Worm (Caenorhabditis elegans) whole organism, young adult: ENCODE data around the gene C01G5.7.

Experiments
- B0019.2 ChIP-seq: fragments of 200-800 bp; sonication (Bioruptor generic); conservative IDR thresholded peaks from 2 replicates; pipeline ENCODE4 v1.3.6; 2022; ENCODE audit warnings: missing genetic modification reagents, missing genetic modification characterization, missing compliant biosample characterization
- C06A6.2 ChIP-seq: fragments of 200-800 bp; sonication (Bioruptor generic); conservative IDR thresholded peaks from 2 replicates; pipeline ENCODE4 v1.3.6; 2022; ENCODE audit warnings: missing genetic modification characterization, missing compliant biosample characterization
- D2030.7 ChIP-seq: fragments of 200-800 bp; sonication (Bioruptor generic); IDR thresholded peaks from 2 replicates; pipeline ENCODE4 v1.3.6; 2022; ENCODE audit warnings: missing genetic modification reagents, missing genetic modification characterization, missing compliant biosample characterization
- F39B2.1 ChIP-seq: fragments of 200-800 bp; sonication (Bioruptor generic); IDR thresholded peaks from 2 replicates; pipeline ENCODE4 v1.3.6; 2022; ENCODE audit warnings: missing genetic modification reagents, missing genetic modification characterization, missing compliant biosample characterization
- F55B11.4 ChIP-seq: sonication (generic microtip); optimal IDR thresholded peaks from 2 replicates; lab custom pipeline; 2016; ENCODE audit warnings: missing compliant biosample characterization, missing genetic modification characterization, borderline replicate concordance; ENCODE audit not compliant: insufficient read depth
- F57C9.4 ChIP-seq: sonication (generic microtip); optimal IDR thresholded peaks from 2 replicates; lab custom pipeline; 2017; ENCODE audit warnings: mild to moderate bottlenecking, missing genetic modification characterization, missing compliant biosample characterization
- Y79H2A.3 ChIP-seq: fragments of 200-800 bp; sonication (Bioruptor generic); conservative IDR thresholded peaks from 2 replicates; pipeline ENCODE4 v1.3.6; 2022; ENCODE audit warnings: missing genetic modification reagents, missing genetic modification characterization, missing compliant biosample characterization
- Y95B8A.8 ChIP-seq: fragments of 200-800 bp; sonication (Bioruptor generic); IDR thresholded peaks from 2 replicates; pipeline ENCODE4 v1.3.6; 2022; ENCODE audit warnings: missing genetic modification reagents, missing genetic modification characterization, missing compliant biosample characterization
- akir-1 ChIP-seq: fragments of 200-800 bp; sonication (Bioruptor generic); optimal IDR thresholded peaks from 2 replicates; lab custom pipeline; 2018; ENCODE audit warnings: mild to moderate bottlenecking, missing genetic modification characterization, moderate library complexity, missing compliant biosample characterization
- athp-1 ChIP-seq: sonication (generic microtip); optimal IDR thresholded peaks from 2 replicates; lab custom pipeline; 2017; ENCODE audit warnings: mild to moderate bottlenecking, missing genetic modification characterization, missing compliant biosample characterization
- attf-6 ChIP-seq: fragments of 200-800 bp; sonication (Bioruptor generic); IDR thresholded peaks from 2 replicates; pipeline ENCODE4 v1.3.6; 2022; ENCODE audit warnings: missing genetic modification reagents, missing genetic modification characterization, missing compliant biosample characterization
- bed-1 ChIP-seq: fragments of 200-800 bp; sonication (Bioruptor generic); IDR thresholded peaks from 2 replicates; pipeline ENCODE4 v1.3.6; 2022; ENCODE audit warnings: missing genetic modification reagents, missing genetic modification characterization, missing compliant biosample characterization
- ccch-3 ChIP-seq: fragments of 200-800 bp; sonication (Bioruptor generic); optimal IDR thresholded peaks from 2 replicates; lab custom pipeline; 2018; ENCODE audit warnings: mild to moderate bottlenecking, missing genetic modification characterization, missing compliant biosample characterization
- ceh-27 ChIP-seq: fragments of 200-800 bp; sonication (Bioruptor generic); optimal IDR thresholded peaks from 2 replicates; lab custom pipeline; 2018; ENCODE audit warnings: mild to moderate bottlenecking, missing genetic modification characterization, moderate library complexity, missing compliant biosample characterization
- ceh-40 ChIP-seq: fragments of 200-800 bp; sonication (Bioruptor generic); IDR thresholded peaks from 2 replicates; pipeline ENCODE4 v1.3.6; 2022; ENCODE audit warnings: missing genetic modification characterization, missing compliant biosample characterization
- ceh-91 ChIP-seq: fragments of 200-800 bp; sonication (Bioruptor generic); IDR thresholded peaks from 2 replicates; pipeline ENCODE4 v1.3.6; 2022; ENCODE audit warnings: missing genetic modification reagents, missing genetic modification characterization, missing compliant biosample characterization
- dpl-1 ChIP-seq: fragments of 150-350 bp; optimal IDR thresholded peaks from 2 replicates; lab custom pipeline; 2014; ENCODE audit warnings: missing biosample characterization, missing genetic modification reagents, missing genetic modification characterization
- efl-1 ChIP-seq: fragments of 150-350 bp; optimal IDR thresholded peaks from 2 replicates; lab custom pipeline; 2014; ENCODE audit warnings: missing biosample characterization, missing genetic modification reagents, missing genetic modification characterization
- hmg-20 ChIP-seq: fragments of 200-800 bp; sonication (Bioruptor generic); IDR thresholded peaks from 2 replicates; pipeline ENCODE4 v1.3.6; 2022; ENCODE audit warnings: missing genetic modification reagents, missing genetic modification characterization, missing compliant biosample characterization
- hsf-1 ChIP-seq: fragments of 200-800 bp; sonication (Bioruptor generic); IDR thresholded peaks from 2 replicates; pipeline ENCODE4 v1.3.6; 2022; ENCODE audit warnings: missing genetic modification reagents, missing genetic modification characterization, missing compliant biosample characterization
- lin-35 ChIP-seq, 3 experiments: fragments of 150-350 bp in 2 of 3; sonication (generic microtip) in 1 of 3; optimal IDR thresholded peaks; 2 replicates each; lab custom pipeline; 2014 to 2018; ENCODE audit warnings: missing biosample characterization in 3 of 3, missing genetic modification characterization in 3 of 3, missing genetic modification reagents in 3 of 3
- lin-54 ChIP-seq: fragments of 200-800 bp; sonication (Bioruptor generic); optimal IDR thresholded peaks from 2 replicates; lab custom pipeline; 2018; ENCODE audit warnings: mild to moderate bottlenecking, missing genetic modification characterization, missing compliant biosample characterization
- lsl-1 ChIP-seq: fragments of 200-800 bp; sonication (Bioruptor generic); optimal IDR thresholded peaks from 2 replicates; lab custom pipeline; 2018; ENCODE audit warnings: mild to moderate bottlenecking, missing genetic modification characterization, moderate library complexity, missing compliant biosample characterization
- madf-8 ChIP-seq: fragments of 200-800 bp; sonication (Bioruptor generic); conservative IDR thresholded peaks from 2 replicates; pipeline ENCODE4 v1.3.6; 2022; ENCODE audit warnings: missing genetic modification reagents, missing genetic modification characterization, missing compliant biosample characterization
- mel-28 ChIP-seq: sonication (generic microtip); optimal IDR thresholded peaks from 2 replicates; lab custom pipeline; 2016; ENCODE audit warnings: borderline replicate concordance, mild to moderate bottlenecking, missing genetic modification characterization, missing compliant biosample characterization
- mes-4 ChIP-seq: sonication (generic microtip); optimal IDR thresholded peaks from 2 replicates; lab custom pipeline; 2016; ENCODE audit warnings: missing genotype, missing genetic modification characterization, missing compliant biosample characterization
- nfya-2 ChIP-seq: fragments of 200-800 bp; sonication (Bioruptor generic); IDR thresholded peaks from 2 replicates; pipeline ENCODE4 v1.3.6; 2022; ENCODE audit warnings: missing genetic modification reagents, missing genetic modification characterization, missing compliant biosample characterization
- nhr-27 ChIP-seq: fragments of 200-800 bp; sonication (Bioruptor generic); optimal IDR thresholded peaks from 2 replicates; lab custom pipeline; 2018; ENCODE audit warnings: mild to moderate bottlenecking, missing genetic modification characterization, moderate library complexity, missing compliant biosample characterization
- pbrm-1 ChIP-seq: fragments of 200-800 bp; sonication (Bioruptor generic); IDR thresholded peaks from 2 replicates; pipeline ENCODE4 v1.3.6; 2022; ENCODE audit warnings: missing genetic modification reagents, missing genetic modification characterization, missing compliant biosample characterization
- sea-2 ChIP-seq: fragments of 200-800 bp; sonication (Bioruptor generic); IDR thresholded peaks from 2 replicates; pipeline ENCODE4 v1.3.6; 2022; ENCODE audit warnings: missing genetic modification characterization, missing compliant biosample characterization
- snpc-1.3 ChIP-seq: sonication (generic microtip); optimal IDR thresholded peaks from 2 replicates; lab custom pipeline; 2017; ENCODE audit warnings: missing genetic modification characterization, mild to moderate bottlenecking, missing compliant biosample characterization, antibody characterized with exemption, moderate library complexity, missing genotype, missing genetic modification reagents; ENCODE audit not compliant: insufficient read depth
- tlf-1 ChIP-seq: fragments of 200-800 bp; sonication (Bioruptor generic); optimal IDR thresholded peaks from 2 replicates; lab custom pipeline; 2018; ENCODE audit warnings: mild to moderate bottlenecking, missing genetic modification characterization, missing compliant biosample characterization
- unc-130 ChIP-seq: sonication (generic microtip); optimal IDR thresholded peaks from 2 replicates; lab custom pipeline; 2016; ENCODE audit warnings: missing genetic modification reagents, missing genetic modification characterization, missing compliant biosample characterization
- xnd-1 ChIP-seq: sonication (generic microtip); optimal IDR thresholded peaks from 2 replicates; lab custom pipeline; 2016; ENCODE audit warnings: missing genotype, missing genetic modification reagents, missing genetic modification characterization, missing compliant biosample characterization
- ztf-22 ChIP-seq: fragments of 200-800 bp; sonication (Bioruptor generic); optimal IDR thresholded peaks from 2 replicates; lab custom pipeline; 2018; ENCODE audit warnings: mild to moderate bottlenecking, missing genetic modification characterization, moderate library complexity, missing compliant biosample characterization
- ztf-26 ChIP-seq: sonication (generic microtip); optimal IDR thresholded peaks from 2 replicates; lab custom pipeline; 2017; ENCODE audit warnings: missing genetic modification characterization, missing compliant biosample characterization

Gene C01G5.7

DNA sequence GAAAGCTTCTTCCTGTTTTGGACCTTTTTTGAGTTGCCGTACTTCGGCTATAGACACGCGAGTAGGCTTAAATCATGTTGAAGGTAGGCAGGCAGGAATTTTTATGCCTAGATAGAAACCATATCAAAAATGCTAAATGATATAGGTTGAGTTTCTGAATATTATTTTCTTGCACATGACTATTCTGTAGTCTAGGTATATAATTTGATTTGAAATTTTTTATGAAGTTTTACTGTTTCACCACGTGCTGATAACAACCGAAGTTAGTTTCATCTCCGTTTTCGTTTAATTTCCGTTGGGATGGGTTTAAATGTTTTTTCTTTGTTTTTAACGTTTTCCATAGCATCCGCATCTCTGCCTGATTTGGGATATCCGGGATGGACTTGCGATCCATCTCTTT lies 30.9 kb upstream of the C01G5.7 start, which contains the start of gene Y73B6BL.37:
Gene Y73B6BL.37, plus strand, starts transcription at position 301 of the 400 bp plus-strand sequence.
- no peak for TF ChIP-seq ceh-91
- no peak for TF ChIP-seq C06A6.2 (GFP tag; lab: Robert Waterston, UW)
- no peak for TF ChIP-seq bed-1 (GFP tag; lab: Robert Waterston, UW)
- no peak for TF ChIP-seq tlf-1
- no peak for TF ChIP-seq athp-1 (tag; lab: Kevin White, UChicago)
- no peak for TF ChIP-seq lin-35 (GFP tag; optimal IDR thresholded peaks at IDR 0.05; lab: Kevin White, UChicago)
- no peak for TF ChIP-seq ztf-26 (tag; lab: Kevin White, UChicago)
- no peak for TF ChIP-seq efl-1 (GFP tag; lab: Kevin White, UChicago)
- TF ChIP-seq D2030.7 (GFP tag; lab: Robert Waterston, UW), result no peak
- no peak for TF ChIP-seq lsl-1 (GFP tag; lab: Kevin White, UChicago)
- TF ChIP-seq attf-6 (GFP tag; lab: Robert Waterston, UW), result no peak
- TF ChIP-seq dpl-1, result no peak
- TF ChIP-seq mes-4, result no peak
- no peak for TF ChIP-seq pbrm-1 (GFP tag; lab: Robert Waterston, UW)
- TF ChIP-seq akir-1, result no peak
- TF ChIP-seq lin-54 (GFP tag; lab: Kevin White, UChicago), result no peak
- TF ChIP-seq nhr-27 (tag; lab: Kevin White, UChicago), result no peak
- TF ChIP-seq B0019.2 (GFP tag; lab: Robert Waterston, UW), result no peak
- TF ChIP-seq mel-28, result no peak

- TF ChIP-seq unc-130 (no peak), ccch-3 (GFP tag; lab: Kevin White, UChicago) (no peak), ceh-40 (GFP tag; lab: Robert Waterston, UW) (no peak), ztf-22 (GFP tag; lab: Kevin White, UChicago) (no peak), xnd-1 (tag; lab: Kevin White, UChicago) (no peak), madf-8 (no peak)
These were observed 26.0 kb upstream of the C01G5.7 start for ce11 chrIV:6491915-6492314.

DNA sequence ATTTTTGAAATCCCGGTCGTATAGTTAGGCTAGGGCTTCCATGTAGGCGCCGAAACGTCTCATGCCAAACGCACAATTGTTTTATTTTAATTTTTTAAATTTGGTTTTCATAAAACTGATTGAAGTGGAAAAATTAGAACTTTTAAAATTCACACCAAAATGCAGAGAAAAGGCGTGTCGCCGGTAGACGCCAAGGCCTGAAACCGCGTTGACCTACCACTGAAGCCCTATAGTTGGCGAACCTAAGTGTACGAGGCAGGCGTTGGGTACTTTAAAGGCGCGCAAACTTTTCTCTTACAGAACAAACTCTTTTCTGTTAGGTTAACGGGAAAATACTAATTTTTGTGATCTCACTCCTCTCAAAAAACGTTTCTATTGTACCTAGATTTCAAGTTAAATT lies 24.7 kb upstream of the C01G5.7 start, which contains the start of gene Y73B6BL.44:
Gene Y73B6BL.44, plus strand, starts transcription at position 301 of the 400 bp plus-strand sequence.
- TF ChIP-seq Y79H2A.3 (GFP tag; lab: Robert Waterston, UW), result no peak
- TF ChIP-seq ceh-27 (GFP tag; lab: Kevin White, UChicago), result no peak
- no peak for TF ChIP-seq F55B11.4 (tag; lab: Kevin White, UChicago)
- no peak for TF ChIP-seq nfya-2 (GFP tag; lab: Robert Waterston, UW)
- no peak for TF ChIP-seq F39B2.1 (GFP tag; lab: Robert Waterston, UW)
- TF ChIP-seq hmg-20 (GFP tag; lab: Robert Waterston, UW), result no peak
- TF ChIP-seq unc-130, result no peak
- no peak for TF ChIP-seq sea-2
- no peak for TF ChIP-seq Y95B8A.8
- no peak for TF ChIP-seq D2030.7 (GFP tag; lab: Robert Waterston, UW)
- no peak for TF ChIP-seq F57C9.4 (tag; lab: Kevin White, UChicago)
- no peak for TF ChIP-seq hsf-1 (GFP tag; lab: Robert Waterston, UW)
- no peak for TF ChIP-seq efl-1 (GFP tag; lab: Kevin White, UChicago)
- no peak for TF ChIP-seq snpc-1.3
- no peak for TF ChIP-seq mes-4
- TF ChIP-seq, all 124 proteins: peak for 0
